Fruit fly (Drosophila melanogaster) whole organism, embryonic: ENCODE data around the gene CG42514.
A peak's percentile ranks its signal among the peaks of the same experiment; 100 is the strongest.

Experiments used
- CG11085 ChIP-seq: fragments of 200-800 bp; sonication (Bioruptor generic); IDR thresholded peaks from 2 replicates; pipeline ENCODE4 v1.3.6; 2022; ENCODE audit warnings: missing biosample characterization, missing genetic modification characterization
- CG11093 ChIP-seq: fragments of 200-800 bp; sonication (Bioruptor generic); IDR thresholded peaks from 3 replicates; pipeline ENCODE4 v1.3.6; 2022; ENCODE audit warnings: missing biosample characterization, missing genetic modification characterization
- CG11560 ChIP-seq: fragments of 200-800 bp; sonication (Bioruptor generic); IDR thresholded peaks from 3 replicates; pipeline ENCODE4 v1.3.6; 2022; ENCODE audit warnings: missing biosample characterization, missing genetic modification characterization
- CG11696 ChIP-seq: fragments of 200-800 bp; sonication (Bioruptor generic); IDR thresholded peaks from 2 replicates; pipeline ENCODE4 v1.3.6; 2022; ENCODE audit warnings: missing biosample characterization, missing genetic modification characterization
- CG12236 ChIP-seq: fragments of 200-800 bp; sonication (Bioruptor generic); optimal IDR thresholded peaks from 2 replicates; lab custom pipeline; 2016; ENCODE audit warnings: missing biosample characterization, missing genetic modification characterization
- CG13894 ChIP-seq: fragments of 200-800 bp; sonication (Bioruptor generic); optimal IDR thresholded peaks from 3 replicates; lab custom pipeline; 2018; ENCODE audit warnings: missing biosample characterization, mild to moderate bottlenecking, missing genetic modification characterization, moderate library complexity
- CG15601 ChIP-seq: fragments of 200-800 bp; sonication (Bioruptor generic); optimal IDR thresholded peaks from 3 replicates; lab custom pipeline; 2019; ENCODE audit warnings: missing biosample characterization, mild to moderate bottlenecking, missing genetic modification characterization, moderate library complexity
- CG15696 ChIP-seq: fragments of 200-800 bp; sonication (Bioruptor generic); optimal IDR thresholded peaks from 2 replicates; lab custom pipeline; 2019; ENCODE audit warnings: missing biosample characterization, mild to moderate bottlenecking, missing genetic modification characterization, moderate library complexity
- CG17328 ChIP-seq: fragments of 200-800 bp; sonication (Bioruptor generic); IDR thresholded peaks from 2 replicates; pipeline ENCODE4 v1.3.6; 2022; ENCODE audit warnings: missing biosample characterization, missing genetic modification characterization
- CG17359 ChIP-seq: fragments of 200-800 bp; sonication (Bioruptor generic); optimal IDR thresholded peaks from 3 replicates; lab custom pipeline; 2018; ENCODE audit warnings: missing biosample characterization, mild to moderate bottlenecking, missing genetic modification characterization, moderate library complexity
- CG17612 ChIP-seq: fragments of 200-800 bp; sonication (Bioruptor generic); IDR thresholded peaks from 2 replicates; pipeline ENCODE4 v1.3.6; 2022; ENCODE audit warnings: missing biosample characterization, missing genetic modification characterization
- CG30020 ChIP-seq: fragments of 200-800 bp; optimal IDR thresholded peaks from 2 replicates; lab custom pipeline; 2019; ENCODE audit warnings: missing biosample characterization, mild to moderate bottlenecking, missing genetic modification characterization, moderate library complexity
- CG3065 ChIP-seq: fragments of 200-800 bp; sonication (Bioruptor generic); optimal IDR thresholded peaks from 2 replicates; lab custom pipeline; 2016; ENCODE audit warnings: missing biosample characterization, missing genetic modification characterization
- CG31224 ChIP-seq: fragments of 200-800 bp; sonication (Bioruptor generic); IDR thresholded peaks from 2 replicates; pipeline ENCODE4 v1.3.6; 2022; ENCODE audit warnings: missing biosample characterization, missing genetic modification characterization
- CG31388 ChIP-seq: fragments of 200-800 bp; sonication (Bioruptor generic); optimal IDR thresholded peaks from 2 replicates; lab custom pipeline; 2016; ENCODE audit warnings: missing biosample characterization, missing genetic modification characterization
- CG3163 ChIP-seq: fragments of 200-800 bp; sonication (Bioruptor generic); optimal IDR thresholded peaks from 3 replicates; lab custom pipeline; 2016; ENCODE audit warnings: missing biosample characterization, missing genetic modification characterization
- CG32772 ChIP-seq: fragments of 200-800 bp; sonication (Bioruptor generic); IDR thresholded peaks from 2 replicates; pipeline ENCODE4 v1.3.6; 2022; ENCODE audit warnings: missing biosample characterization, missing genetic modification characterization
- CG34422 ChIP-seq: fragments of 200-800 bp; sonication (Bioruptor generic); IDR thresholded peaks from 3 replicates; pipeline ENCODE4 v1.3.6; 2022; ENCODE audit warnings: missing biosample characterization, missing genetic modification characterization
- CG3726 ChIP-seq: fragments of 200-800 bp; sonication (Bioruptor generic); IDR thresholded peaks from 3 replicates; pipeline ENCODE4, ENCODE4 v1.3.6; 2022; ENCODE audit warnings: missing biosample characterization, missing genetic modification characterization
- CG4854 ChIP-seq: fragments of 200-800 bp; sonication (Bioruptor generic); optimal IDR thresholded peaks from 2 replicates; lab custom pipeline; 2016; ENCODE audit warnings: missing biosample characterization, missing genetic modification characterization, inconsistent platforms
- CG6654 ChIP-seq: fragments of 200-800 bp; sonication (Bioruptor generic); optimal IDR thresholded peaks from 2 replicates; lab custom pipeline; 2017; ENCODE audit warnings: missing biosample characterization, mild to moderate bottlenecking, missing genetic modification characterization
- CG7745 ChIP-seq: fragments of 200-800 bp; sonication (Bioruptor generic); optimal IDR thresholded peaks from 2 replicates; lab custom pipeline; 2018; ENCODE audit warnings: missing biosample characterization, mild to moderate bottlenecking, missing genetic modification characterization, moderate library complexity
- CG7987 ChIP-seq: fragments of 200-800 bp; sonication (Bioruptor generic); optimal IDR thresholded peaks from 2 replicates; lab custom pipeline; 2018; ENCODE audit warnings: missing biosample characterization, mild to moderate bottlenecking, missing genetic modification characterization, moderate library complexity
- CG8359 ChIP-seq: fragments of 200-800 bp; sonication (Bioruptor generic); optimal IDR thresholded peaks from 2 replicates; lab custom pipeline; 2017; ENCODE audit warnings: missing biosample characterization, mild to moderate bottlenecking, missing genetic modification characterization, borderline replicate concordance
- Dfd ChIP-seq, 2 experiments: fragments of >200 bp; optimal IDR thresholded peaks; 2 replicates each; lab custom pipeline; 2017; ENCODE audit warnings: missing biosample characterization in 2 of 2, missing genetic modification characterization in 2 of 2
- HmgZ ChIP-seq: fragments of 200-800 bp; sonication (Bioruptor generic); optimal IDR thresholded peaks from 2 replicates; lab custom pipeline; 2018; ENCODE audit warnings: missing biosample characterization, mild to moderate bottlenecking, missing genetic modification characterization
- Hr39 ChIP-seq: fragments of >200 bp; optimal IDR thresholded peaks from 2 replicates; lab custom pipeline; 2017
- Med ChIP-seq: fragments of 200-800 bp; sonication (Bioruptor generic); peaks from one replicate; lab custom pipeline; 2016; ENCODE audit warnings: missing biosample characterization, missing genetic modification characterization, mild to moderate bottlenecking, inconsistent platforms, moderate library complexity
- NFAT ChIP-seq: fragments of 200-800 bp; sonication (Bioruptor generic); IDR thresholded peaks from 2 replicates; pipeline ENCODE4 v1.3.6; 2022; ENCODE audit warnings: missing biosample characterization, missing genetic modification characterization
- NK7.1 ChIP-seq: fragments of 200-800 bp; sonication (Bioruptor generic); optimal IDR thresholded peaks from 3 replicates; lab custom pipeline; 2016; ENCODE audit warnings: missing biosample characterization, missing genetic modification characterization
- Ptx1 ChIP-seq: fragments of 200-800 bp; sonication (Bioruptor generic); IDR thresholded peaks from 2 replicates; pipeline ENCODE4 v1.3.6; 2022; ENCODE audit warnings: missing biosample characterization, missing genetic modification characterization
- Spps ChIP-seq: fragments of 200-800 bp; sonication (Bioruptor generic); optimal IDR thresholded peaks from 2 replicates; lab custom pipeline; 2018; ENCODE audit warnings: missing biosample characterization, mild to moderate bottlenecking, missing genetic modification characterization
- ab ChIP-seq: fragments of 200-800 bp; sonication (Bioruptor generic); optimal IDR thresholded peaks from 2 replicates; lab custom pipeline; 2016; ENCODE audit warnings: missing biosample characterization, missing genetic modification characterization
- bab2 ChIP-seq: fragments of 200-800 bp; sonication (Bioruptor generic); optimal IDR thresholded peaks from 2 replicates; lab custom pipeline; 2016; ENCODE audit warnings: missing biosample characterization, missing genetic modification characterization
- br ChIP-seq: fragments of >200 bp; optimal IDR thresholded peaks from 2 replicates; lab custom pipeline; 2017
- cas ChIP-seq: fragments of 200-800 bp; sonication (Bioruptor generic); IDR thresholded peaks from 2 replicates; pipeline ENCODE4 v1.3.6; 2022; ENCODE audit warnings: missing biosample characterization, missing genetic modification characterization
- croc ChIP-seq: fragments of 200-800 bp; sonication (Bioruptor generic); conservative IDR thresholded peaks from 3 replicates; pipeline ENCODE4 v1.3.6; 2022; ENCODE audit warnings: missing biosample characterization, missing genetic modification characterization
- dimm ChIP-seq: fragments of 200-800 bp; sonication (Bioruptor generic); IDR thresholded peaks from 2 replicates; pipeline ENCODE4 v1.3.6; 2022; ENCODE audit warnings: missing biosample characterization, missing genetic modification characterization
- disco-r ChIP-seq: fragments of 200-800 bp; sonication (Bioruptor generic); optimal IDR thresholded peaks from 2 replicates; lab custom pipeline; 2016; ENCODE audit warnings: missing biosample characterization, missing genetic modification characterization
- ewg ChIP-seq: fragments of 200-800 bp; sonication (Bioruptor generic); optimal IDR thresholded peaks from 3 replicates; lab custom pipeline; 2017; ENCODE audit warnings: mild to moderate bottlenecking, missing biosample characterization, missing genetic modification reagents, missing genetic modification characterization
- gem ChIP-seq: fragments of 200-800 bp; sonication (Bioruptor generic); optimal IDR thresholded peaks from 2 replicates; lab custom pipeline; 2019; ENCODE audit warnings: missing biosample characterization, mild to moderate bottlenecking, missing genetic modification characterization, moderate library complexity
- hth ChIP-seq: fragments of >200 bp; optimal IDR thresholded peaks from 2 replicates; lab custom pipeline; 2017; ENCODE audit warnings: inconsistent platforms
- lbe ChIP-seq: fragments of 200-800 bp; sonication (Bioruptor generic); optimal IDR thresholded peaks from 2 replicates; lab custom pipeline; 2016; ENCODE audit warnings: missing biosample characterization, mild to moderate bottlenecking, missing genetic modification characterization
- pan ChIP-seq, 4 experiments: fragments of >200 bp in 3 of 4; fragments of 200-800 bp in 1 of 4; sonication (Bioruptor generic) in 1 of 4; optimal IDR thresholded peaks in 3 of 4; IDR thresholded peaks in 1 of 4; 2 replicates each; pipeline versions ENCODE4 v1.3.6 to Lab custom; 2017 to 2022; ENCODE audit warnings: missing biosample characterization in 2 of 4, missing genetic modification characterization in 2 of 4, mixed read lengths in 1 of 4
- pho ChIP-seq: fragments of 200-800 bp; sonication (Bioruptor generic); optimal IDR thresholded peaks from 2 replicates; lab custom pipeline; 2016; ENCODE audit warnings: missing biosample characterization, missing genetic modification characterization
- pnt ChIP-seq: fragments of 200-800 bp; sonication (Bioruptor generic); optimal IDR thresholded peaks from 3 replicates; lab custom pipeline; 2016; ENCODE audit warnings: missing biosample characterization, missing genetic modification characterization
- pum ChIP-seq: fragments of 200-800 bp; sonication (Bioruptor generic); optimal IDR thresholded peaks from 2 replicates; lab custom pipeline; 2016; ENCODE audit warnings: missing biosample characterization, missing genetic modification characterization
- ro ChIP-seq: fragments of 200-800 bp; sonication (Bioruptor generic); IDR thresholded peaks from 2 replicates; pipeline ENCODE4 v1.3.6; 2022; ENCODE audit warnings: missing biosample characterization, missing genetic modification characterization
- slp2 ChIP-seq: fragments of 200-800 bp; sonication (Bioruptor generic); optimal IDR thresholded peaks from 2 replicates; lab custom pipeline; 2016; ENCODE audit warnings: missing biosample characterization, missing genetic modification characterization
- tio ChIP-seq: fragments of 200-800 bp; sonication (Bioruptor generic); optimal IDR thresholded peaks from 2 replicates; lab custom pipeline; 2017; ENCODE audit warnings: missing biosample characterization, missing genetic modification characterization, inconsistent platforms

CG42514 gene

DNA sequence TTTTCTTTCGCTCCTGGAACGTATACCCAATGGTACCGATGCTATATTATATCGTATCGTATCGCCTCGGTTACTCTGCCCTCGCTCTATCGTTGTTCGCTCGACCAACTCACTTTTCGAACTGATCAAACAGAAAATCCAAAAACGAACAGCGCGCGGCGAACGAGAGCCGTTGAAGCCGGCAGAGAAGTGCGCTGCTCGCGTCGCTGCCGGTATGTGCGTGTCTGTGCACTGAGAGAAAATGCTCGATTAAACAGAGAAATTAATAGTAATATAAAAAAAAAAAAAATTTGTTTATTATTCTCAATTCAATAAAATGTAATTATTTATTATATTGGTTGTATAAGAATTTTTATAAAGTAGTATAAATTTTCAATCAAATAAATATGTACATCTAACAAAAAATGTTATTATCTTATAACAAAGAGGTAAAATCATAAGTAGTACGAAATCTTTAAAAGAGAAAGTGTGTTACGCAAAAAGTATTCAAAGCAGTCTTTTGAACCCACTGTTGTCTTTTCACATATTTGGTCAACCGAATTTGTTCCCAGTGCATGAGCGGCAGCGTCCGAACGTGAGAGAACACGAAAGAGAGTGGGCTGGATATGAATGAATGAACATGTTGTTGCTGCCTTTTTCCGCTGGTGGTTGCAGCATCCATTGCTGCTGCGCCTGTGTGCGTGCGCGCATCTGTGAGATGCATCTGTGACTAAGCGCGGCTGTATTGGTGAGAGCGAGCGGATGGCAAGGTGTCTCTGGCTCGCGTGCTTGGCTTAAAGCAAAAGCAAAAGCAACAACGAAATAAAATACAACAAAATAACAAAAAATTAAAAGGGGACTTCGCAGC, 12.3 kb downstream of the CG42514 start, which contains the start of gene aos (continued):
- peak; percentile 6 for TF ChIP-seq HmgZ (tag; lab: Kevin White, UChicago)
- peak; percentile 83 for TF ChIP-seq ewg (GFP tag; lab: Kevin White, UChicago)
- TF ChIP-seq CG11093 = peak; percentile 78
- peak; percentile 75 for TF ChIP-seq dimm
- no peak for TF ChIP-seq pan (optimal IDR thresholded peaks at IDR 0.05; lab: Kevin White, UChicago)
- peak in 1 of 2 experiments; percentile 63 for TF ChIP-seq pan (GFP tag; optimal IDR thresholded peaks at IDR 0.05 in 1 of 2, IDR thresholded peaks at IDR 0.05 in 1 of 2)
- peak; percentile 74; the same call in 2 of the 3 replicates for TF ChIP-seq CG3726 (GFP tag; lab: Robert Waterston, UW)
- TF ChIP-seq cas (GFP tag; lab: Robert Waterston, UW) = peak; percentile 47; the same call in 1 of the 2 replicates
- TF ChIP-seq CG3163 (GFP tag; lab: Kevin White, UChicago) = peak; percentile 9
- TF ChIP-seq hth (lab: Kevin White, UChicago) = no peak
- TF ChIP-seq croc (GFP tag; lab: Robert Waterston, UW) = peak; percentile 90
- peak; percentile 77 for TF ChIP-seq CG8359 (GFP tag; lab: Kevin White, UChicago)
- TF ChIP-seq tio (GFP tag; lab: Kevin White, UChicago) = peak; percentile 93
- no peak for TF ChIP-seq CG12236 (GFP tag; lab: Kevin White, UChicago)
- peak; percentile 45 for TF ChIP-seq CG31388
- TF ChIP-seq ro (GFP tag; lab: Robert Waterston, UW) = no peak; the same call in 1 of the 2 replicates
- TF ChIP-seq CG11696 (GFP tag; lab: Robert Waterston, UW) = peak; percentile 62; the same call in 1 of the 2 replicates
- TF ChIP-seq Spps (tag; lab: Kevin White, UChicago) = peak; percentile 64
- no peak for TF ChIP-seq Hr39
- TF ChIP-seq bab2 (GFP tag; lab: Kevin White, UChicago) = no peak
- TF ChIP-seq CG11085 (GFP tag; lab: Robert Waterston, UW) = peak; percentile 54; the same call in 1 of the 2 replicates
- TF ChIP-seq NK7.1 (GFP tag; lab: Kevin White, UChicago) = peak; percentile 0
- TF ChIP-seq CG3065 (GFP tag; lab: Kevin White, UChicago) = peak; percentile 81
- TF ChIP-seq slp2 = peak; percentile 47
- peak; percentile 90 for TF ChIP-seq CG15601 (tag; lab: Kevin White, UChicago)
- peak; percentile 95 for TF ChIP-seq CG15696 (tag; lab: Kevin White, UChicago)
- no peak; the same call in none of the 2 replicates for TF ChIP-seq CG17328 (GFP tag; lab: Robert Waterston, UW)
- TF ChIP-seq pho (GFP tag; lab: Kevin White, UChicago) = peak; percentile 20
- no peak for TF ChIP-seq br (lab: Kevin White, UChicago)
- TF ChIP-seq lbe (GFP tag; lab: Kevin White, UChicago) = peak; percentile 64
- no peak for TF ChIP-seq Dfd (GFP tag; optimal IDR thresholded peaks at IDR 0.05; lab: Kevin White, UChicago)
- peak; percentile 44 for TF ChIP-seq pnt (GFP tag; lab: Kevin White, UChicago)
- TF ChIP-seq gem = peak; percentile 97
- peak; percentile 19 for TF ChIP-seq CG4854 (GFP tag; lab: Kevin White, UChicago)
- peak; percentile 90 for TF ChIP-seq Ptx1 (GFP tag; lab: Robert Waterston, UW)
- TF ChIP-seq pum (GFP tag; lab: Kevin White, UChicago) = no peak
- TF ChIP-seq Med (GFP tag; lab: Kevin White, UChicago) = peak; percentile 91
- peak; percentile 65 for TF ChIP-seq CG17359
- TF ChIP-seq CG31224 (GFP tag; lab: Robert Waterston, UW) = peak; percentile 48
- TF ChIP-seq CG17612 (GFP tag; lab: Robert Waterston, UW) = no peak
- TF ChIP-seq CG32772 (GFP tag; lab: Robert Waterston, UW) = peak; percentile 80
- TF ChIP-seq CG6654 (GFP tag; lab: Kevin White, UChicago) = peak; percentile 79
- TF ChIP-seq CG7987 (GFP tag; lab: Kevin White, UChicago) = peak; percentile 33
- peak; percentile 76; the same call in 2 of the 3 replicates for TF ChIP-seq CG34422
- TF ChIP-seq ab (GFP tag; lab: Kevin White, UChicago) = peak; percentile 11
- no peak for TF ChIP-seq CG13894
- no peak for TF ChIP-seq CG7745 (tag; lab: Kevin White, UChicago)
- TF ChIP-seq NFAT (GFP tag; lab: Robert Waterston, UW) = peak; percentile 46
- peak; percentile 28 for TF ChIP-seq disco-r (GFP tag; lab: Kevin White, UChicago)
- TF ChIP-seq CG30020 (tag; lab: Kevin White, UChicago) = peak; percentile 81
- TF ChIP-seq CG11560 (tag; lab: Robert Waterston, UW) = peak; percentile 68; the same call in 1 of the 3 replicates
